Fruit fly (Drosophila melanogaster): Measurements from ENCODE around the gene CG2225.

Gene CG2225

dm6 chr2L:21632909-21633308 is 44.4 kb downstream of the CG2225 start:
- TF ChIP-seq usp (GFP tag; optimal IDR thresholded peaks at IDR 0.05) (no peak), dl (GFP tag; optimal IDR thresholded peaks at IDR 0.05; ENCODE audit: insufficient read depth in 1 of 2, partially characterized antibody in 2 of 2) (no peak), rgr (GFP tag; optimal IDR thresholded peaks at IDR 0.05) (no peak), foxo (GFP tag; optimal IDR thresholded peaks at IDR 0.05) (no peak), jim (GFP tag; optimal IDR thresholded peaks at IDR 0.05) (no peak)

dm6 chr2L:21632032-21632587 is 45.2 kb downstream of the CG2225 start, which contains the start of gene Ac3:
Gene Ac3, plus strand, starts transcription at chr2L:21632587.
- TF ChIP-seq jim (GFP tag; optimal IDR thresholded peaks at IDR 0.05) (no peak), dmrt93B (GFP tag; optimal IDR thresholded peaks at IDR 0.05) (no peak), Dif (GFP tag; optimal IDR thresholded peaks at IDR 0.05; ENCODE audit: partially characterized antibody) (no peak), h (GFP tag; optimal IDR thresholded peaks at IDR 0.05) (no peak), CG9705 (GFP tag; optimal IDR thresholded peaks at IDR 0.05) (no peak), Mio (GFP tag; optimal IDR thresholded peaks at IDR 0.05) (no peak), Abd-B (GFP tag; optimal IDR thresholded peaks at IDR 0.05) (no peak), Sp1 (GFP tag; optimal IDR thresholded peaks at IDR 0.05) (no peak), foxo (GFP tag; optimal IDR thresholded peaks at IDR 0.05) (no peak), sage (GFP tag; optimal IDR thresholded peaks at IDR 0.05) (no peak), br (GFP tag; optimal IDR thresholded peaks at IDR 0.05) (no peak), Rel (GFP tag; optimal IDR thresholded peaks at IDR 0.05) (no peak), Rel (tag; optimal IDR thresholded peaks at IDR 0.05) (no peak), rgr (GFP tag; optimal IDR thresholded peaks at IDR 0.05) (no peak), Hr78 (GFP tag; optimal IDR thresholded peaks at IDR 0.05) (no peak)

- no peak for TF ChIP-seq pan (optimal IDR thresholded peaks at IDR 0.05)
- no peak for TF ChIP-seq br (GFP tag; optimal IDR thresholded peaks at IDR 0.05)
- no peak for TF ChIP-seq dsf (GFP tag; optimal IDR thresholded peaks at IDR 0.05; ENCODE audit: borderline replicate concordance)
- TF ChIP-seq CG9705 (GFP tag; optimal IDR thresholded peaks at IDR 0.05): no peak
- no peak for TF ChIP-seq GATAd (GFP tag; optimal IDR thresholded peaks at IDR 0.05)
- no peak for TF ChIP-seq Myc (optimal IDR thresholded peaks at IDR 0.05)
- TF ChIP-seq fru (GFP tag; optimal IDR thresholded peaks at IDR 0.05): no peak
- no peak for TF ChIP-seq lola (GFP tag; optimal IDR thresholded peaks at IDR 0.05)
- no peak for TF ChIP-seq Mio (GFP tag; optimal IDR thresholded peaks at IDR 0.05)
These were observed 46.8 kb downstream of the CG2225 start for dm6 chr2L:21630563-21630817.

dm6 chr2L:21629814-21630562 is 47.3 kb downstream of the CG2225 start, which contains the start of gene Df31:
Gene Df31, minus strand, starts transcription at chr2L:21629932.
- TF ChIP-seq Sp1 (GFP tag; optimal IDR thresholded peaks at IDR 0.05): peak; percentile 62
- no peak for TF ChIP-seq usp (GFP tag; optimal IDR thresholded peaks at IDR 0.05)
- no peak for TF ChIP-seq Abd-B (GFP tag; optimal IDR thresholded peaks at IDR 0.05)
- no peak for TF ChIP-seq Vsx2 (GFP tag; optimal IDR thresholded peaks at IDR 0.05; ENCODE audit: partially characterized antibody)
- TF ChIP-seq dl (GFP tag; optimal IDR thresholded peaks at IDR 0.05; ENCODE audit: insufficient read depth in 1 of 2, partially characterized antibody in 2 of 2): no peak
- TF ChIP-seq fru (GFP tag; optimal IDR thresholded peaks at IDR 0.05): peak; percentile 24
- TF ChIP-seq Hnf4 (GFP tag; optimal IDR thresholded peaks at IDR 0.05): peak; percentile 81
- TF ChIP-seq Mio (GFP tag; optimal IDR thresholded peaks at IDR 0.05): no peak
- peak; percentile 13 for TF ChIP-seq ey (GFP tag; optimal IDR thresholded peaks at IDR 0.05)
- no peak for TF ChIP-seq pan (optimal IDR thresholded peaks at IDR 0.05)
- TF ChIP-seq Dif (GFP tag; optimal IDR thresholded peaks at IDR 0.05; ENCODE audit: partially characterized antibody): peak; percentile 58
- peak; percentile 22 for TF ChIP-seq woc (GFP tag; optimal IDR thresholded peaks at IDR 0.05)
- TF ChIP-seq Jra (GFP tag; optimal IDR thresholded peaks at IDR 0.05): peak; percentile 69
- peak; percentile 6 for TF ChIP-seq CrebA (GFP tag; optimal IDR thresholded peaks at IDR 0.05; ENCODE audit: borderline replicate concordance)
- no peak for TF ChIP-seq Myc (optimal IDR thresholded peaks at IDR 0.05)
- TF ChIP-seq foxo (GFP tag; optimal IDR thresholded peaks at IDR 0.05): peak in 1 of 2 experiments; percentile 66
- peak; percentile 92 for TF ChIP-seq Hr83 (GFP tag; optimal IDR thresholded peaks at IDR 0.05; ENCODE audit: poor library complexity, severe bottlenecking)
- TF ChIP-seq tai (GFP tag; optimal IDR thresholded peaks at IDR 0.05): peak; percentile 80
- peak; percentile 47 for TF ChIP-seq OdsH (GFP tag; optimal IDR thresholded peaks at IDR 0.05)
- peak; percentile 73 for TF ChIP-seq rgr (GFP tag; optimal IDR thresholded peaks at IDR 0.05)
- no peak for TF ChIP-seq Dfd (GFP tag; optimal IDR thresholded peaks at IDR 0.05)
- TF ChIP-seq Hr78 (GFP tag; optimal IDR thresholded peaks at IDR 0.05): no peak
- peak; percentile 76 for TF ChIP-seq jim (GFP tag; optimal IDR thresholded peaks at IDR 0.05)
- TF ChIP-seq br (GFP tag; optimal IDR thresholded peaks at IDR 0.05): peak; percentile 70
- peak; percentile 34 for TF ChIP-seq dmrt93B (GFP tag; optimal IDR thresholded peaks at IDR 0.05)
- TF ChIP-seq HLH106 (tag; optimal IDR thresholded peaks at IDR 0.05): peak; percentile 58
- TF ChIP-seq lola (GFP tag; optimal IDR thresholded peaks at IDR 0.05): no peak
- TF ChIP-seq CG32264 (GFP tag; optimal IDR thresholded peaks at IDR 0.05): no peak
- TF ChIP-seq brk (GFP tag; optimal IDR thresholded peaks at IDR 0.05): peak; percentile 56
- TF ChIP-seq dsf (GFP tag; optimal IDR thresholded peaks at IDR 0.05; ENCODE audit: borderline replicate concordance): no peak
- peak; percentile 50 for TF ChIP-seq CG9705 (GFP tag; optimal IDR thresholded peaks at IDR 0.05)
- TF ChIP-seq sv (GFP tag; optimal IDR thresholded peaks at IDR 0.05): peak; percentile 71
- TF ChIP-seq GATAd (GFP tag; optimal IDR thresholded peaks at IDR 0.05): peak; percentile 57
- TF ChIP-seq N (GFP tag; optimal IDR thresholded peaks at IDR 0.05): no peak
- peak; percentile 16 for TF ChIP-seq psq (GFP tag; optimal IDR thresholded peaks at IDR 0.05)
- TF ChIP-seq Rel (GFP tag; optimal IDR thresholded peaks at IDR 0.05): no peak
- no peak for TF ChIP-seq Rel (tag; optimal IDR thresholded peaks at IDR 0.05)
- peak; percentile 6 for TF ChIP-seq sage (GFP tag; optimal IDR thresholded peaks at IDR 0.05)
- peak; percentile 71 for TF ChIP-seq h (GFP tag; optimal IDR thresholded peaks at IDR 0.05)
